Fruit fly (Drosophila melanogaster): ENCODE data around the gene Ect3.
A peak's percentile ranks its signal among the peaks of the same experiment; 100 is the strongest.

The Ect3 gene

dm6 chr3R:11992934-11993670 lies 6.0 kb upstream of the Ect3 start, which contains the start of gene mfas (continued):
- TF ChIP-seq pros (GFP tag; optimal IDR thresholded peaks at IDR 0.05) = no peak
- peak; percentile 36; the same call in 1 of the 3 replicates for TF ChIP-seq HLH4C (GFP tag; IDR thresholded peaks at IDR 0.05; ENCODE audit: partially characterized antibody)
- peak; percentile 72 for TF ChIP-seq ATbp (GFP tag; optimal IDR thresholded peaks at IDR 0.05)
- no peak for TF ChIP-seq dimm (GFP tag; IDR thresholded peaks at IDR 0.05)
- no peak for TF ChIP-seq CG15073 (GFP tag; optimal IDR thresholded peaks at IDR 0.05)
- peak; percentile 41 for TF ChIP-seq CG33557 (GFP tag; optimal IDR thresholded peaks at IDR 0.05)
- peak; percentile 27 for TF ChIP-seq CG7987 (GFP tag; optimal IDR thresholded peaks at IDR 0.05)
- no peak for TF ChIP-seq B-H1 (GFP tag; IDR thresholded peaks at IDR 0.05)
- TF ChIP-seq Bgb (GFP tag; IDR thresholded peaks at IDR 0.05; ENCODE audit: partially characterized antibody) = peak; percentile 7; the same call in 1 of the 2 replicates
- peak; percentile 23 for TF ChIP-seq caup (GFP tag; optimal IDR thresholded peaks at IDR 0.05; ENCODE audit: severe bottlenecking)
- TF ChIP-seq CG13287 (GFP tag; IDR thresholded peaks at IDR 0.05; ENCODE audit: partially characterized antibody) = peak; percentile 25; the same call in 1 of the 2 replicates
- TF ChIP-seq CG17829 (tag; optimal IDR thresholded peaks at IDR 0.05) = peak; percentile 4
- TF ChIP-seq exex (tag; optimal IDR thresholded peaks at IDR 0.05) = no peak
- peak; percentile 2 for TF ChIP-seq CG18262 (tag; optimal IDR thresholded peaks at IDR 0.05)
- peak; percentile 61 for TF ChIP-seq lab (GFP tag; optimal IDR thresholded peaks at IDR 0.05)
- peak; percentile 26 for TF ChIP-seq CG18599 (GFP tag; optimal IDR thresholded peaks at IDR 0.05)
- peak; percentile 19 for TF ChIP-seq Side (GFP tag; optimal IDR thresholded peaks at IDR 0.05)
- peak; percentile 39 for TF ChIP-seq kni (GFP tag; optimal IDR thresholded peaks at IDR 0.05)
- TF ChIP-seq CG6854 (GFP tag; optimal IDR thresholded peaks at IDR 0.05) = no peak
- TF ChIP-seq Trl (optimal IDR thresholded peaks at IDR 0.05) = peak; percentile 39 to 44
- TF ChIP-seq Trl (GFP tag; optimal IDR thresholded peaks at IDR 0.05) = no peak
- peak; percentile 14 for TF ChIP-seq Sox102F (GFP tag; optimal IDR thresholded peaks at IDR 0.05)
- TF ChIP-seq insv (GFP tag; optimal IDR thresholded peaks at IDR 0.05) = no peak
- TF ChIP-seq CHES-1-like (GFP tag; optimal IDR thresholded peaks at IDR 0.05) = peak; percentile 6
- peak; percentile 10 for TF ChIP-seq pfk (GFP tag; optimal IDR thresholded peaks at IDR 0.05)
- TF ChIP-seq zen2 (GFP tag; IDR thresholded peaks at IDR 0.05; ENCODE audit: partially characterized antibody) = peak; percentile 6; the same call in 1 of the 3 replicates
- TF ChIP-seq zen (tag; optimal IDR thresholded peaks at IDR 0.05) = no peak
- 0 out of 2 replicates have a peak, but pooled peaks have one; percentile 31 for TF ChIP-seq Awh (GFP tag; IDR thresholded peaks at IDR 0.05)
- peak; percentile 81; the same call in 2 of the 4 replicates for TF ChIP-seq chinmo (GFP tag; IDR thresholded peaks at IDR 0.05; ENCODE audit: partially characterized antibody)
- TF ChIP-seq CG11504 (tag; optimal IDR thresholded peaks at IDR 0.05) = peak; percentile 39
- peak in 1 of 2 experiments; percentile 18 for TF ChIP-seq crp (GFP tag; optimal IDR thresholded peaks at IDR 0.05)
- no peak for TF ChIP-seq CG17385 (GFP tag; optimal IDR thresholded peaks at IDR 0.05)
- peak; percentile 84 for TF ChIP-seq Med (GFP tag)
- TF ChIP-seq Dll (GFP tag; IDR thresholded peaks at IDR 0.05; ENCODE audit: partially characterized antibody) = 0 out of 4 replicates have a peak, but pooled peaks have one; percentile 10
- TF ChIP-seq H15 (GFP tag; IDR thresholded peaks at IDR 0.05) = no peak
- TF ChIP-seq lola (GFP tag; optimal IDR thresholded peaks at IDR 0.05) = no peak
- TF ChIP-seq hkb (optimal IDR thresholded peaks at IDR 0.05) = no peak
- peak; percentile 47 for TF ChIP-seq hkb (GFP tag; IDR thresholded peaks at IDR 0.05)
- TF ChIP-seq NC2α (GFP tag; optimal IDR thresholded peaks at IDR 0.05) = no peak
- TF ChIP-seq CG10147 (GFP tag; optimal IDR thresholded peaks at IDR 0.05) = no peak
- no peak for TF ChIP-seq sisA (GFP tag; IDR thresholded peaks at IDR 0.05)
- TF ChIP-seq HHEX (GFP tag; optimal IDR thresholded peaks at IDR 0.05) = peak; percentile 17
- peak; percentile 28 for TF ChIP-seq gem (tag; optimal IDR thresholded peaks at IDR 0.05)
- TF ChIP-seq pb (GFP tag; optimal IDR thresholded peaks at IDR 0.05) = peak; percentile 5
- TF ChIP-seq sim (GFP tag; IDR thresholded peaks at IDR 0.05) = no peak
- TF ChIP-seq CG3163 (GFP tag; optimal IDR thresholded peaks at IDR 0.05) = peak; percentile 32
- TF ChIP-seq ara (GFP tag; IDR thresholded peaks at IDR 0.05) = 0 out of 2 replicates have a peak, but pooled peaks have one; percentile 6

Measured in whole organism, embryonic.